Fruit fly (Drosophila melanogaster): Measurements from ENCODE around the gene Prosbeta3.
A peak's percentile ranks its signal among the peaks of the same experiment; 100 is the strongest.

The Prosbeta3 gene

DNA sequence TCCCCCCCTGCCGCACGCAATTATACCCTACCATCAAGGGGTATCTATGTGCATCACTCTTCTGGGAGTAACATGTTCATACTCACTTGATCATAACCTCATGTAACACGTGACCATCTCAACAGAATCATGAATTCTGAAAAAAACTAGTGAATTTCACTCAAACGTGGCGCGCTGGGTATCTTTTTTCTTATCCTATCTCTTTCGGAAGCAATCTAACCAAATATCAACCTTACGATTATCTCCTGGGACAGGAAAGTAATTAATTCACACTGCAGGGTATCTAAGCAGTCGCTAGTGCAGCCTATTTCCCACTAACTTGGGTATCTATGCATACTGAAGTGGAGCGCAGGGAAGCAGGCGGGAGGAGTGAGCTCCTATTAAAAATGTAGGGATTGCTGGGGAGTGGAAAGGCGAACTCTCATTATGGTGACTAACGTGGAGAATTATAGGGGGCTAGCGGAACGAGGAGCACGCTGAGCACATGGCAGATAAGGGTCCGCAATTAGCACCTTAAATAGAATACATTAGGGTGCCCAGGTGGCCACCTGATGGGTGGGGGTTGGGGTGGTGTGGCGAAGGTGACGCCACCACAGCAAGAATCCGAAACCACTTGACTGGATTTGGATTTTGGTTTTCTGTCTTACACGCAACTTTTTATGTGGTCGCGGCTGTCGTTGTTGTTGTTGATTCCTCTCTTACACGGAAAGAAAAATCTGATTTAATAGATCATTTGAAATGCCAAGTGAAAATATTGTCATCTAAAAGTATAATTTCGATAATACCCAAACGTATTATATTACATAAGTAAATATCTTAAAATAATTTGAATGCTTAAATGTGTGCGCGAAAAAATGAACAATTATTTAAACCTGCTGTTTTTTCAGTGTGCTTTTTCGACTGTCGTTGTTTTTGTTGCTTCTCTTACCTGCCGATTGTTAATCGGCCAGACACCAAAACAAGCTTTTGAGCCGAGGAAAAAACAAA is 49.4 kb upstream of the Prosbeta3 start (continued):
- no peak for TF ChIP-seq Xrp1 (GFP tag; IDR thresholded peaks at IDR 0.05)
- TF ChIP-seq Ets65A (GFP tag), result peak; percentile 98
- TF ChIP-seq CG13424 (tag; optimal IDR thresholded peaks at IDR 0.05), result peak; percentile 94
- TF ChIP-seq CG10431 (GFP tag; optimal IDR thresholded peaks at IDR 0.05), result peak; percentile 80
- TF ChIP-seq lilli (GFP tag; optimal IDR thresholded peaks at IDR 0.05), result peak; percentile 90
- TF ChIP-seq fd3F (GFP tag; optimal IDR thresholded peaks at IDR 0.05), result peak; percentile 92
- peak; percentile 80 for TF ChIP-seq cato (GFP tag; optimal IDR thresholded peaks at IDR 0.05; ENCODE audit: borderline replicate concordance)
- TF ChIP-seq eve (GFP tag; optimal IDR thresholded peaks at IDR 0.05), result no peak
- peak; percentile 53 for TF ChIP-seq CG8089 (GFP tag; optimal IDR thresholded peaks at IDR 0.05)
- peak; percentile 91 for TF ChIP-seq nerfin-1 (tag; optimal IDR thresholded peaks at IDR 0.05)
- no peak for TF ChIP-seq stc (GFP tag; IDR thresholded peaks at IDR 0.05)
- TF ChIP-seq Ptx1 (GFP tag; IDR thresholded peaks at IDR 0.05), result no peak
- TF ChIP-seq CG12659 (GFP tag; optimal IDR thresholded peaks at IDR 0.05), result peak; percentile 92
- TF ChIP-seq ranshi (GFP tag; IDR thresholded peaks at IDR 0.05), result no peak
- peak in 1 of 3 experiments; percentile 89 for TF ChIP-seq lola (GFP tag; optimal IDR thresholded peaks at IDR 0.05)
- TF ChIP-seq kni (GFP tag; optimal IDR thresholded peaks at IDR 0.05), result peak; percentile 59
- TF ChIP-seq Hr78 (GFP tag; optimal IDR thresholded peaks at IDR 0.05), result peak in 1 of 2 experiments; percentile 72
- TF ChIP-seq repo (GFP tag; optimal IDR thresholded peaks at IDR 0.05), result peak; percentile 52
- peak; percentile 91 for TF ChIP-seq CG10654 (GFP tag; optimal IDR thresholded peaks at IDR 0.05)
- TF ChIP-seq dpn (GFP tag; optimal IDR thresholded peaks at IDR 0.05), result peak; percentile 85 to 92
- no peak for TF ChIP-seq CG6689 (GFP tag; IDR thresholded peaks at IDR 0.05)
- TF ChIP-seq Sox100B (GFP tag; optimal IDR thresholded peaks at IDR 0.05), result peak; percentile 91
- no peak for TF ChIP-seq CG32767 (GFP tag; IDR thresholded peaks at IDR 0.05)
- peak; percentile 96 for TF ChIP-seq Meics (GFP tag; optimal IDR thresholded peaks at IDR 0.05)
- no peak for TF ChIP-seq Rx (GFP tag; IDR thresholded peaks at IDR 0.05)
- peak; percentile 66 to 95 for TF ChIP-seq Hr51 (GFP tag; optimal IDR thresholded peaks at IDR 0.05)
- TF ChIP-seq CG2129 (GFP tag; IDR thresholded peaks at IDR 0.05; ENCODE audit: partially characterized antibody), result no peak
- TF ChIP-seq dimm (GFP tag; IDR thresholded peaks at IDR 0.05), result no peak
- peak; percentile 85 for TF ChIP-seq schlank (tag; optimal IDR thresholded peaks at IDR 0.05)
- TF ChIP-seq inv (GFP tag; IDR thresholded peaks at IDR 0.05; ENCODE audit: partially characterized antibody), result no peak
- no peak for TF ChIP-seq CG11695 (GFP tag; IDR thresholded peaks at IDR 0.05)
- TF ChIP-seq tna (GFP tag; IDR thresholded peaks at IDR 0.05; ENCODE audit: partially characterized antibody), result no peak
- TF ChIP-seq usp (GFP tag; optimal IDR thresholded peaks at IDR 0.05), result no peak
- TF ChIP-seq CG7357 (GFP tag; IDR thresholded peaks at IDR 0.05), result peak; percentile 82
- no peak for TF ChIP-seq ssp (GFP tag; IDR thresholded peaks at IDR 0.05)
- TF ChIP-seq Fer2 (tag; optimal IDR thresholded peaks at IDR 0.05), result peak; percentile 89
- TF ChIP-seq Nf-YC (tag; optimal IDR thresholded peaks at IDR 0.05), result peak; percentile 76
- peak; percentile 63 for TF ChIP-seq CG7928 (GFP tag; optimal IDR thresholded peaks at IDR 0.05)
- peak; percentile 63 for TF ChIP-seq eyg (GFP tag; optimal IDR thresholded peaks at IDR 0.05)
- TF ChIP-seq Atf3 (GFP tag; optimal IDR thresholded peaks at IDR 0.05), result peak; percentile 10
- no peak for TF ChIP-seq sisA (GFP tag; IDR thresholded peaks at IDR 0.05)
- no peak for TF ChIP-seq Ravus (GFP tag; IDR thresholded peaks at IDR 0.05)
- TF ChIP-seq CG14441 (GFP tag; IDR thresholded peaks at IDR 0.05), result no peak
- TF ChIP-seq hkb (optimal IDR thresholded peaks at IDR 0.05), result no peak
- no peak for TF ChIP-seq hkb (GFP tag; IDR thresholded peaks at IDR 0.05)
- TF ChIP-seq B-H2 (GFP tag; optimal IDR thresholded peaks at IDR 0.05), result peak; percentile 78
- peak; percentile 28 for TF ChIP-seq Mes4 (GFP tag; optimal IDR thresholded peaks at IDR 0.05)
- TF ChIP-seq Hr39 (optimal IDR thresholded peaks at IDR 0.05), result no peak
- peak; percentile 92 for TF ChIP-seq CG9817 (tag; optimal IDR thresholded peaks at IDR 0.05)

Data from whole organism, embryonic.